Worm (Caenorhabditis elegans): ENCODE measurements around the gene gck-1.

DNA sequence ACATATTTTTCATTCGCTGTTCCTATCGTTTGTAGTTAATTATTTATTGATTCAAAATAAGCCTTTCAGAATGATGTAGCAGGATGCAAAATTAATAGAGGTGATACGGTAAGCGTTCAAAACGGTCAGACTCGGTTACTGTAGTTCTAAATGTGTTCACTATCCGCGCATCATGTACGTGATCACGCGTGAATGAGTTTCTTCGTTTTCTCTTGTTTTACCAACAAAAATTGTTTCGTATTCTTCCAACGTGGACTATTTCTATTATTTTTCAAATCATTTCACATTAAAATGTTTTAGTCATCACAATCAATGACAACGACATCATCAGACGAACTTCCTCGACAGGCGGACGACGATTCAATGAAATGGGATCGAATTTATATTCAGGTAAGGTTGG, at the start of gene gck-1:
- no peak for TF ChIP-seq tab-1 (GFP tag; IDR thresholded peaks at IDR 0.05)
- no peak for TF ChIP-seq ztf-29 (GFP tag; IDR thresholded peaks at IDR 0.05)
